Worm (Caenorhabditis elegans) whole organism, L4 larva: ENCODE results near the gene F09E10.7.
A peak's percentile ranks its signal among the peaks of the same experiment; 100 is the strongest.

Experiments
- D1046.2 ChIP-seq: fragments of 200-800 bp; sonication (Bioruptor generic); IDR thresholded peaks from 2 replicates; pipeline ENCODE4 v1.3.6; 2022; ENCODE audit warnings: missing genetic modification characterization, missing compliant biosample characterization
- F49E8.2 ChIP-seq: sonication (generic microtip); optimal IDR thresholded peaks from 2 replicates; lab custom pipeline; 2016; ENCODE audit warnings: missing compliant biosample characterization, mild to moderate bottlenecking, missing genetic modification characterization, borderline replicate concordance
- T20F7.1 ChIP-seq: fragments of 200-800 bp; sonication (Bioruptor generic); optimal IDR thresholded peaks from 2 replicates; lab custom pipeline; 2018; ENCODE audit warnings: mild to moderate bottlenecking, missing genetic modification characterization, missing compliant biosample characterization
- T26A8.4 ChIP-seq: fragments of 200-800 bp; sonication (Bioruptor generic); IDR thresholded peaks from 2 replicates; pipeline ENCODE4 v1.3.6; 2022; ENCODE audit warnings: missing genetic modification characterization, missing compliant biosample characterization
- Y105C5A.15 ChIP-seq: fragments of 200-800 bp; sonication (Bioruptor generic); IDR thresholded peaks from 2 replicates; pipeline ENCODE4 v1.3.6; 2022; ENCODE audit warnings: missing genetic modification characterization, missing compliant biosample characterization
- Y5F2A.4 ChIP-seq: fragments of 200-800 bp; sonication (Bioruptor generic); optimal IDR thresholded peaks from 2 replicates; lab custom pipeline; 2018; ENCODE audit warnings: mild to moderate bottlenecking, missing genetic modification characterization, missing compliant biosample characterization
- Y75B8A.6 ChIP-seq: fragments of 200-800 bp; sonication (Bioruptor generic); IDR thresholded peaks from 2 replicates; pipeline ENCODE4 v1.3.6; 2022; ENCODE audit warnings: missing genetic modification reagents, missing genetic modification characterization, missing compliant biosample characterization
- ZK546.5 ChIP-seq, 2 experiments: sonication (generic microtip); optimal IDR thresholded peaks; 2 replicates each; lab custom pipeline; 2017; ENCODE audit warnings: missing biosample characterization in 2 of 2, missing genetic modification characterization in 2 of 2
- aha-1 ChIP-seq: fragments of 150-350 bp; peaks from one replicate; lab custom pipeline; 2014; ENCODE audit warnings: missing biosample characterization, missing genetic modification characterization
- aly-2 ChIP-seq: sonication (generic microtip); optimal IDR thresholded peaks from 2 replicates; lab custom pipeline; 2018; ENCODE audit warnings: missing biosample characterization, missing genetic modification characterization
- ama-1 ChIP-seq: fragments of 150-350 bp; optimal IDR thresholded peaks from 2 replicates; lab custom pipeline; 2014; ENCODE audit warnings: inconsistent platforms, mixed read lengths
- daf-12 ChIP-seq: fragments of 150-350 bp; optimal IDR thresholded peaks from 2 replicates; lab custom pipeline; 2014; ENCODE audit warnings: missing biosample characterization, missing genetic modification reagents, missing genetic modification characterization
- daf-19 ChIP-seq: fragments of 200-800 bp; sonication (Bioruptor generic); conservative IDR thresholded peaks from 2 replicates; pipeline ENCODE4 v1.3.6; 2022; ENCODE audit warnings: missing genetic modification characterization, missing compliant biosample characterization
- dmd-8 ChIP-seq: fragments of 200-800 bp; sonication (Bioruptor generic); IDR thresholded peaks from 2 replicates; pipeline ENCODE4 v1.3.6; 2022; ENCODE audit warnings: missing genetic modification characterization, missing compliant biosample characterization
- dpl-1 ChIP-seq: fragments of 150-350 bp; optimal IDR thresholded peaks from 2 replicates; lab custom pipeline; 2014; ENCODE audit warnings: missing biosample characterization, missing genetic modification reagents, missing genetic modification characterization
- egl-27 ChIP-seq: sonication (generic microtip); optimal IDR thresholded peaks from 3 replicates; lab custom pipeline; 2017; ENCODE audit warnings: missing biosample characterization, missing genetic modification reagents, missing genetic modification characterization
- egl-43 ChIP-seq: fragments of 200-800 bp; sonication (Bioruptor generic); IDR thresholded peaks from 2 replicates; pipeline ENCODE4 v1.3.6; 2022; ENCODE audit warnings: missing genetic modification reagents, missing genetic modification characterization, missing compliant biosample characterization
- fos-1 ChIP-seq: fragments of 150-350 bp; optimal IDR thresholded peaks from 2 replicates; lab custom pipeline; 2014; ENCODE audit warnings: missing biosample characterization, missing genetic modification characterization
- lim-7 ChIP-seq: fragments of 200-800 bp; sonication (Bioruptor generic); IDR thresholded peaks from 2 replicates; pipeline ENCODE4 v1.3.6; 2022; ENCODE audit warnings: missing genetic modification characterization, missing compliant biosample characterization
- lin-13 ChIP-seq: fragments of 150-350 bp; optimal IDR thresholded peaks from 2 replicates; lab custom pipeline; 2014; ENCODE audit warnings: missing biosample characterization, missing genetic modification reagents, missing genetic modification characterization
- lin-15B ChIP-seq: fragments of 150-350 bp; sonication (generic microtip); optimal IDR thresholded peaks from 3 replicates; lab custom pipeline; 2014; ENCODE audit warnings: missing biosample characterization, missing genetic modification characterization
- lin-38 ChIP-seq: fragments of 200-800 bp; sonication (Bioruptor generic); IDR thresholded peaks from 2 replicates; pipeline ENCODE4 v1.3.6; 2022; ENCODE audit warnings: missing genetic modification reagents, missing genetic modification characterization, missing compliant biosample characterization
- madf-9 ChIP-seq: fragments of 200-800 bp; sonication (Bioruptor generic); conservative IDR thresholded peaks from 2 replicates; pipeline ENCODE4 v1.3.6; 2022; ENCODE audit warnings: missing genetic modification reagents, missing genetic modification characterization, missing compliant biosample characterization
- mep-1 ChIP-seq: fragments of 150-350 bp; sonication (generic microtip); optimal IDR thresholded peaks from 3 replicates; lab custom pipeline; 2014; ENCODE audit warnings: missing biosample characterization, missing genetic modification characterization
- mes-2 ChIP-seq: sonication (generic microtip); optimal IDR thresholded peaks from 2 replicates; lab custom pipeline; 2016; ENCODE audit warnings: missing genotype, mild to moderate bottlenecking, missing genetic modification characterization, missing compliant biosample characterization; ENCODE audit not compliant: poor library complexity, severe bottlenecking
- nhr-102 ChIP-seq: sonication (generic microtip); optimal IDR thresholded peaks from 2 replicates; lab custom pipeline; 2016; ENCODE audit warnings: mild to moderate bottlenecking, missing genetic modification characterization, moderate library complexity, missing compliant biosample characterization
- nhr-111 ChIP-seq: fragments of 200-800 bp; sonication (Bioruptor generic); optimal IDR thresholded peaks from 2 replicates; lab custom pipeline; 2018; ENCODE audit warnings: mild to moderate bottlenecking, missing genetic modification characterization, missing compliant biosample characterization
- nhr-28 ChIP-seq: fragments of 150-350 bp; optimal IDR thresholded peaks from 2 replicates; lab custom pipeline; 2014; ENCODE audit warnings: missing biosample characterization, missing genetic modification characterization
- nhr-42 ChIP-seq: fragments of 200-800 bp; sonication (Bioruptor generic); IDR thresholded peaks from 2 replicates; pipeline ENCODE4 v1.3.6; 2022; ENCODE audit warnings: missing genetic modification characterization, missing compliant biosample characterization
- nhr-76 ChIP-seq: fragments of 150-350 bp; optimal IDR thresholded peaks from 2 replicates; lab custom pipeline; 2014; ENCODE audit warnings: missing biosample characterization, missing genetic modification characterization
- rbr-2 ChIP-seq: sonication (generic microtip); optimal IDR thresholded peaks from 2 replicates; lab custom pipeline; 2016; ENCODE audit warnings: missing genotype, missing genetic modification characterization, missing compliant biosample characterization
- saeg-2 ChIP-seq: fragments of 200-800 bp; sonication (Bioruptor generic); IDR thresholded peaks from 2 replicates; pipeline ENCODE4 v1.3.6; 2022; ENCODE audit warnings: missing genetic modification reagents, missing genetic modification characterization, missing compliant biosample characterization
- set-16 ChIP-seq: fragments of 200-800 bp; sonication (Bioruptor generic); IDR thresholded peaks from 2 replicates; pipeline ENCODE4 v1.3.6; 2022; ENCODE audit warnings: missing genetic modification reagents, missing genetic modification characterization, missing compliant biosample characterization
- skn-1 ChIP-seq: fragments of 150-350 bp; optimal IDR thresholded peaks from 2 replicates; lab custom pipeline; 2014; ENCODE audit warnings: missing biosample characterization, missing genetic modification characterization
- snpc-4 ChIP-seq: fragments of 150-350 bp; optimal IDR thresholded peaks from 2 replicates; lab custom pipeline; 2014; ENCODE audit warnings: missing biosample characterization, missing genetic modification characterization
- spr-1 ChIP-seq: sonication (generic microtip); optimal IDR thresholded peaks from 2 replicates; lab custom pipeline; 2016; ENCODE audit warnings: mild to moderate bottlenecking, missing genetic modification characterization, missing compliant biosample characterization
- tra-1 ChIP-seq: fragments of 200-800 bp; sonication (Bioruptor generic); IDR thresholded peaks from 2 replicates; pipeline ENCODE4 v1.3.6; 2022; ENCODE audit warnings: missing genetic modification reagents, missing genetic modification characterization, missing compliant biosample characterization
- unc-39 ChIP-seq: sonication (generic microtip); optimal IDR thresholded peaks from 2 replicates; lab custom pipeline; 2017; ENCODE audit warnings: missing biosample characterization, missing genetic modification characterization
- unc-62 ChIP-seq, 3 experiments: fragments of 150-350 bp in 1 of 3; sonication (generic microtip); optimal IDR thresholded peaks in 2 of 3; peaks in 1 of 3; 1 replicate in 1 of 3; 2 replicates in 2 of 3; lab custom pipeline; 2014 to 2017; ENCODE audit warnings: missing biosample characterization in 3 of 3, missing genetic modification characterization in 3 of 3, missing genetic modification reagents in 3 of 3, missing genotype in 1 of 3
- vab-7 ChIP-seq: fragments of 200-800 bp; sonication (Bioruptor generic); IDR thresholded peaks from 2 replicates; pipeline ENCODE4 v1.3.6; 2022; ENCODE audit warnings: missing genetic modification reagents, missing genetic modification characterization, missing compliant biosample characterization
- zag-1 ChIP-seq: fragments of 150-350 bp; optimal IDR thresholded peaks from 2 replicates; lab custom pipeline; 2014; ENCODE audit warnings: missing biosample characterization, missing genetic modification characterization
- ztf-11 ChIP-seq: fragments of 150-350 bp; optimal IDR thresholded peaks from 2 replicates; lab custom pipeline; 2014; ENCODE audit warnings: missing biosample characterization, missing genetic modification characterization

F09E10.7 gene

ce11 chrX:1516574-1516973 lies 14.9 kb upstream of the F09E10.7 start:
- TF ChIP-seq T26A8.4 (GFP tag; lab: Robert Waterston, UW) (no peak), snpc-4 (tag; lab: Kevin White, UChicago) (no peak), nhr-102 (tag; lab: Kevin White, UChicago) (no peak), aha-1 (peak; percentile 68), unc-62 (GFP tag; optimal IDR thresholded peaks at IDR 0.05 in 1 of 2; lab: Kevin White, UChicago) (peak in 1 of 2 experiments; percentile 81), unc-62 (tag; optimal IDR thresholded peaks at IDR 0.05; lab: Kevin White, UChicago) (no peak)

DNA sequence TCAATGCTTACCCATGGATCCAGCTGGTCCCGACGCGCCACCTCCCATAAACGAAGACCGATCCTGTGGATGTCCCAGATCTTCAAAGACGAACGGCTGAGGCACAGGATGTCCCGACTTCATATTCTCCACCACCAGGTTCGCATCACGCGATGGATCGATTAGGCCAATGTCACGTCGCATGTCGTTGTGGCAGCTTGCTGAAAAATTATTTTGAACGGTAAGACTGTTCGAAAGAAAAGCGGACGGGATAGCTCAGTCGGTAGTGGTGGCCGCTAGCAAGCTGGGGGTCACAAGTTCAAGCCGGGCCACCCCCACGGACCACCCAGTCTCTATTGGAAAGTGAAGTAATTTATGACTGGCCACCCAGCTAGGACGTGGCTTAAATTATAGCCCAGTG lies 11.5 kb upstream of the F09E10.7 start:
- TF ChIP-seq set-16: peak; percentile 19; the same call in 1 of the 2 replicates
- 0 out of 2 replicates have a peak, but pooled peaks have one; percentile 35 for TF ChIP-seq lim-7 (GFP tag; lab: Robert Waterston, UW)
- no peak for TF ChIP-seq saeg-2
- TF ChIP-seq egl-27 (tag; lab: Kevin White, UChicago): no peak
- TF ChIP-seq aha-1: peak; percentile 97
- TF ChIP-seq, all 104 proteins: peak for 3

ce11 chrX:1512307-1512706 lies 10.7 kb upstream of the F09E10.7 start:
- no peak for TF ChIP-seq Y105C5A.15 (GFP tag; lab: Robert Waterston, UW)
- no peak for TF ChIP-seq Y75B8A.6
- TF ChIP-seq zag-1: no peak
- peak; percentile 48 for TF ChIP-seq aha-1
- no peak for TF ChIP-seq nhr-76 (tag; lab: Kevin White, UChicago)
- peak; percentile 80 for TF ChIP-seq set-16
- no peak for TF ChIP-seq fos-1 (tag; lab: Kevin White, UChicago)
- no peak for TF ChIP-seq aly-2 (tag; lab: Kevin White, UChicago)
- no peak for TF ChIP-seq daf-12
- no peak for TF ChIP-seq spr-1 (tag; lab: Kevin White, UChicago)

- peak; percentile 90 for TF ChIP-seq set-16
These were observed 7.3 kb upstream of the F09E10.7 start for ce11 chrX:1508910-1509309.

DNA sequence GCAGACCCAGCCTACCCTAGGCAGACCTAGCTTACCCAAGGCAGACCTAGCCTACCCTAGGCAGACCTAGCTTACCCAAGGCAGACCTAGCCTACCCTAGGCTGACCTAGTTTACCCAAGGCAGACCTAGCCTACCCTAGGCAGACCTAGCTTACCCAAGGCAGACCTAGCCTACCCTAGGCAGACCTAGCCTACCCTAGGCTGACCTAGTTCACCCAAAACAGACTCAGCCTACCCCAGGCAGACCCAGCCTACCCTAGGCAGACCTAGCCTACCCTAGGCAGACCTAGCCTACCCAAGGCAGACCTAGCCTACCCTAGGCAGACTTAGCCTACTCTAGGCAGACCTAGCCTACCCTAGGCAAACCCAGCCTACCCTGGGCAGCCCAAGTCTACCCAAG lies 6.9 kb upstream of the F09E10.7 start:
- peak; percentile 53; the same call in 1 of the 2 replicates for TF ChIP-seq vab-7 (GFP tag; lab: Robert Waterston, UW)
- 0 out of 2 replicates have a peak, but pooled peaks have one; percentile 8 for TF ChIP-seq lin-38 (GFP tag; lab: Robert Waterston, UW)
- TF ChIP-seq, all 104 proteins: peak for 2; not testable (repeated sequence) for 102

DNA sequence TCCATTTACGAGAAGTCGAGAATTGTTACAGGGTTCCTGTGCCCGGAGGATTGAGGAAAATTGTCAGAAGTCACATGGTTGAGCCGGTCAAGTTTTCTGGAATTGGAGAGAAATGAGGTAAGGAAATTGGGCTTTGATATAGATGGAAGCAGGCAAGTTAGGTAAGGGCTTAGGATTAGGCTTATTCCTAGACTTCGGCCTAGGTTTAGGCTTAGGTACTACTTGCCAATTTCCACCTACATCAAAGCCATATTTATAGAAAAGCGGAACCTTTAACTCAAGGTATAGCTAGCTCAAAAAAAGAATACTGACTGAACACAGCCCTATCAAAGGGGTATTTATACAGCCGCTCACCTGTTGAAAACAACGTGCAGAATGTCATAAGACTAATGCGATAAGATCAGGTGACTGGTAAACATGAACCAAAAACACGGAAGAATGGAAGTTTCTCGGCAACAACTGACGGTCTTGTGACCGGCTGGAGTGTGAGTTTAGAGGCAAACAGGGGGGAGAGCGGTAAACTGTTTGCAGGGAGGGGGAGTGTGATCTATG lies 3.0 kb upstream of the F09E10.7 start:
- TF ChIP-seq Y5F2A.4 (no peak), lin-15B (tag; lab: Kevin White, UChicago) (no peak), tra-1 (GFP tag; lab: Robert Waterston, UW) (peak; percentile 81), dmd-8 (GFP tag; lab: Robert Waterston, UW) (no peak), fos-1 (tag; lab: Kevin White, UChicago) (peak; percentile 53), lim-7 (GFP tag; lab: Robert Waterston, UW) (no peak), ztf-11 (tag; lab: Kevin White, UChicago) (no peak), ama-1 (lab: Kevin White, UChicago) (peak; percentile 99), unc-39 (no peak), mes-2 (tag; lab: Kevin White, UChicago) (peak; percentile 32), skn-1 (tag; lab: Kevin White, UChicago) (no peak), mep-1 (tag; lab: Kevin White, UChicago) (peak; percentile 85), saeg-2 (peak; percentile 41), Y105C5A.15 (GFP tag; lab: Robert Waterston, UW) (no peak), D1046.2 (GFP tag; lab: Robert Waterston, UW) (no peak), F49E8.2 (tag; lab: Kevin White, UChicago) (no peak), ZK546.5 (tag; optimal IDR thresholded peaks at IDR 0.05; lab: Kevin White, UChicago) (no peak), nhr-76 (tag; lab: Kevin White, UChicago) (no peak), dpl-1 (peak; percentile 18), daf-19 (GFP tag; lab: Robert Waterston, UW) (no peak), nhr-28 (peak; percentile 97), rbr-2 (tag; lab: Kevin White, UChicago) (no peak), madf-9 (GFP tag; lab: Robert Waterston, UW) (0 out of 2 replicates have a peak, but pooled peaks have one; percentile 12), lin-13 (GFP tag; lab: Kevin White, UChicago) (no peak), nhr-42 (GFP tag; lab: Robert Waterston, UW) (no peak), egl-43 (GFP tag; lab: Robert Waterston, UW) (no peak), T20F7.1 (no peak), nhr-111 (no peak)
